Fruit fly (Drosophila melanogaster) whole organism, embryonic: ENCODE data around the gene Dh31.

Source experiments
- ATbp ChIP-seq: fragments of 200-800 bp; sonication (Bioruptor generic); optimal IDR thresholded peaks from 2 replicates; lab custom pipeline; 2017; ENCODE audit warnings: missing biosample characterization, mild to moderate bottlenecking, missing genetic modification characterization, missing genetic modification reagents
- Ada2b ChIP-seq: fragments of 200-800 bp; sonication (Bioruptor generic); IDR thresholded peaks from 2 replicates; pipeline ENCODE4 v1.3.6; 2022; ENCODE audit warnings: missing biosample characterization, missing genetic modification characterization
- Adf1 ChIP-seq: fragments of 200-800 bp; sonication (Bioruptor generic); IDR thresholded peaks from 2 replicates; pipeline ENCODE4 v1.3.6; 2022; ENCODE audit warnings: missing biosample characterization, missing genetic modification characterization
- Aef1 ChIP-seq: fragments of 200-800 bp; sonication (Bioruptor generic); IDR thresholded peaks from 3 replicates; pipeline ENCODE4 v1.3.6; 2022; ENCODE audit warnings: missing biosample characterization, missing genetic modification characterization
- BEAF-32 ChIP-seq: fragments of 200-800 bp; sonication (Bioruptor generic); optimal IDR thresholded peaks from 3 replicates; lab custom pipeline; 2017; ENCODE audit warnings: missing biosample characterization, missing genetic modification characterization, mild to moderate bottlenecking, moderate library complexity, missing genetic modification reagents
- C15 ChIP-seq: fragments of 200-800 bp; sonication (Bioruptor generic); IDR thresholded peaks from 3 replicates; pipeline ENCODE4 v1.3.6; 2022; ENCODE audit warnings: missing biosample characterization, missing genetic modification characterization
- CG10267 ChIP-seq: fragments of 200-800 bp; sonication (Bioruptor generic); optimal IDR thresholded peaks from 2 replicates; lab custom pipeline; 2018; ENCODE audit warnings: missing biosample characterization, mild to moderate bottlenecking, missing genetic modification characterization, moderate library complexity
- CG10431 ChIP-seq: fragments of 200-800 bp; sonication (Bioruptor generic); optimal IDR thresholded peaks from 3 replicates; lab custom pipeline; 2018; ENCODE audit warnings: missing biosample characterization, mild to moderate bottlenecking, missing genetic modification characterization
- CG10654 ChIP-seq: fragments of 200-800 bp; sonication (Bioruptor generic); optimal IDR thresholded peaks from 2 replicates; lab custom pipeline; 2016; ENCODE audit warnings: missing biosample characterization, missing genetic modification characterization
- CG11085 ChIP-seq: fragments of 200-800 bp; sonication (Bioruptor generic); IDR thresholded peaks from 2 replicates; pipeline ENCODE4 v1.3.6; 2022; ENCODE audit warnings: missing biosample characterization, missing genetic modification characterization
- CG11398 ChIP-seq: fragments of 200-800 bp; sonication (Bioruptor generic); optimal IDR thresholded peaks from 2 replicates; lab custom pipeline; 2016; ENCODE audit warnings: missing biosample characterization, missing genetic modification characterization
- CG13296 ChIP-seq: fragments of 200-800 bp; sonication (Bioruptor generic); optimal IDR thresholded peaks from 3 replicates; lab custom pipeline; 2018; ENCODE audit warnings: missing biosample characterization, mild to moderate bottlenecking, missing genetic modification characterization
- CG14710 ChIP-seq: fragments of 200-800 bp; sonication (Bioruptor generic); optimal IDR thresholded peaks from 3 replicates; lab custom pipeline; 2019; ENCODE audit warnings: missing biosample characterization, mild to moderate bottlenecking, missing genetic modification characterization, moderate library complexity
- CG15696 ChIP-seq: fragments of 200-800 bp; sonication (Bioruptor generic); optimal IDR thresholded peaks from 2 replicates; lab custom pipeline; 2019; ENCODE audit warnings: missing biosample characterization, mild to moderate bottlenecking, missing genetic modification characterization, moderate library complexity
- CG16815 ChIP-seq: fragments of 200-800 bp; sonication (Bioruptor generic); optimal IDR thresholded peaks from 3 replicates; lab custom pipeline; 2017; ENCODE audit warnings: missing biosample characterization, mild to moderate bottlenecking, missing genetic modification characterization
- CG17186 ChIP-seq: fragments of 200-800 bp; sonication (Bioruptor generic); optimal IDR thresholded peaks from 3 replicates; lab custom pipeline; 2017; ENCODE audit warnings: missing biosample characterization, missing genetic modification reagents, missing genetic modification characterization
- CG18262 ChIP-seq: fragments of 200-800 bp; optimal IDR thresholded peaks from 3 replicates; lab custom pipeline; 2019; ENCODE audit warnings: missing biosample characterization, mild to moderate bottlenecking, missing genetic modification characterization, moderate library complexity
- CG2889 ChIP-seq: fragments of 200-800 bp; sonication (Bioruptor generic); IDR thresholded peaks from 3 replicates; pipeline ENCODE4 v1.3.6; 2022; ENCODE audit warnings: missing biosample characterization, missing genetic modification characterization
- CG30431 ChIP-seq: fragments of 200-800 bp; sonication (Bioruptor generic); optimal IDR thresholded peaks from 2 replicates; lab custom pipeline; 2017; ENCODE audit warnings: missing biosample characterization, missing genetic modification characterization
- CG31388 ChIP-seq: fragments of 200-800 bp; sonication (Bioruptor generic); optimal IDR thresholded peaks from 2 replicates; lab custom pipeline; 2016; ENCODE audit warnings: missing biosample characterization, missing genetic modification characterization
- CG3407 ChIP-seq: fragments of 200-800 bp; sonication (Bioruptor generic); optimal IDR thresholded peaks from 2 replicates; lab custom pipeline; 2018; ENCODE audit warnings: missing biosample characterization, mild to moderate bottlenecking, missing genetic modification characterization
- CG4730 ChIP-seq: fragments of 200-800 bp; sonication (Bioruptor generic); IDR thresholded peaks from 2 replicates; pipeline ENCODE4 v1.3.6; 2022; ENCODE audit warnings: missing biosample characterization, missing genetic modification characterization
- CG5953 ChIP-seq: fragments of 200-800 bp; sonication (Bioruptor generic); IDR thresholded peaks from 2 replicates; pipeline ENCODE4 v1.3.6; 2022; ENCODE audit warnings: missing biosample characterization, missing genetic modification characterization
- CG7372 ChIP-seq: fragments of 200-800 bp; sonication (Bioruptor generic); IDR thresholded peaks from 2 replicates; pipeline ENCODE4 v1.3.6; 2022; ENCODE audit warnings: missing biosample characterization, missing genetic modification characterization
- CG8089 ChIP-seq: fragments of 200-800 bp; sonication (Bioruptor generic); optimal IDR thresholded peaks from 3 replicates; lab custom pipeline; 2016; ENCODE audit warnings: missing biosample characterization, missing genetic modification characterization
- CG9932 ChIP-seq: fragments of 200-800 bp; sonication (Bioruptor generic); IDR thresholded peaks from 2 replicates; pipeline ENCODE4 v1.3.6; 2022; ENCODE audit warnings: missing biosample characterization, missing genetic modification characterization
- Chrac-16 ChIP-seq: fragments of 200-800 bp; sonication (Bioruptor generic); optimal IDR thresholded peaks from 3 replicates; lab custom pipeline; 2016; ENCODE audit warnings: missing biosample characterization, missing genetic modification characterization
- D ChIP-seq, 2 experiments: fragments of 200-800 bp in 1 of 2; fragments of >200 bp in 1 of 2; sonication (Bioruptor generic) in 1 of 2; optimal IDR thresholded peaks; 2 replicates in 1 of 2; 3 replicates in 1 of 2; lab custom pipeline; 2017; ENCODE audit warnings: mild to moderate bottlenecking in 1 of 2, missing biosample characterization in 1 of 2, missing genetic modification characterization in 1 of 2, missing genetic modification reagents in 1 of 2
- Dfd ChIP-seq, 2 experiments: fragments of >200 bp; optimal IDR thresholded peaks; 2 replicates each; lab custom pipeline; 2017; ENCODE audit warnings: missing biosample characterization in 2 of 2, missing genetic modification characterization in 2 of 2
- Dip3 ChIP-seq: fragments of 200-800 bp; sonication (Bioruptor generic); optimal IDR thresholded peaks from 3 replicates; lab custom pipeline; 2016; ENCODE audit warnings: missing biosample characterization, missing genetic modification characterization
- H15 ChIP-seq: fragments of 200-800 bp; sonication (Bioruptor generic); IDR thresholded peaks from 3 replicates; pipeline ENCODE4 v1.3.6; 2022; ENCODE audit warnings: missing biosample characterization, missing genetic modification characterization
- HLH54F ChIP-seq: fragments of 200-800 bp; sonication (Bioruptor generic); optimal IDR thresholded peaks from 3 replicates; lab custom pipeline; 2016; ENCODE audit warnings: missing biosample characterization, missing genetic modification characterization
- Jarid2 ChIP-seq: fragments of 200-800 bp; sonication (Bioruptor generic); optimal IDR thresholded peaks from 3 replicates; lab custom pipeline; 2017; ENCODE audit warnings: mild to moderate bottlenecking, missing biosample characterization, missing genetic modification reagents, missing genetic modification characterization
- NC2α ChIP-seq: fragments of 200-800 bp; sonication (Bioruptor generic); optimal IDR thresholded peaks from 2 replicates; lab custom pipeline; 2016; ENCODE audit warnings: missing biosample characterization, missing genetic modification characterization
- Nf-YA ChIP-seq: fragments of 200-800 bp; sonication (Bioruptor generic); IDR thresholded peaks from 2 replicates; pipeline ENCODE4 v1.3.6; 2022; ENCODE audit warnings: missing biosample characterization, missing genetic modification characterization
- Usf ChIP-seq: fragments of 200-800 bp; sonication (Bioruptor generic); optimal IDR thresholded peaks from 2 replicates; lab custom pipeline; 2017; ENCODE audit warnings: missing genotype, missing biosample characterization, missing genetic modification characterization
- cad ChIP-seq: fragments of >200 bp; optimal IDR thresholded peaks from 2 replicates; lab custom pipeline; 2017; ENCODE audit warnings: missing biosample characterization, missing genetic modification characterization
- crp ChIP-seq, 2 experiments: fragments of 200-800 bp; sonication (Bioruptor generic); optimal IDR thresholded peaks; 2 replicates in 1 of 2; 3 replicates in 1 of 2; lab custom pipeline; 2017; ENCODE audit warnings: missing biosample characterization in 2 of 2, missing genetic modification characterization in 2 of 2, mild to moderate bottlenecking in 1 of 2, moderate library complexity in 1 of 2
- danr ChIP-seq: fragments of 200-800 bp; sonication (Bioruptor generic); IDR thresholded peaks from 2 replicates; pipeline ENCODE4 v1.3.6; 2022; ENCODE audit warnings: missing biosample characterization, missing genetic modification characterization
- dysf ChIP-seq: fragments of 200-800 bp; sonication (Bioruptor generic); IDR thresholded peaks from 3 replicates; pipeline ENCODE4 v1.3.6; 2022; ENCODE audit warnings: missing biosample characterization, missing genetic modification characterization
- ems ChIP-seq: fragments of 200-800 bp; sonication (Bioruptor generic); optimal IDR thresholded peaks from 3 replicates; lab custom pipeline; 2016; ENCODE audit warnings: missing biosample characterization, missing genetic modification characterization
- fru ChIP-seq: fragments of >200 bp; optimal IDR thresholded peaks from 2 replicates; lab custom pipeline; 2017
- insv ChIP-seq, 2 experiments: fragments of 200-800 bp; sonication (Bioruptor generic); optimal IDR thresholded peaks; 3 replicates each; lab custom pipeline; 2016 to 2018; ENCODE audit warnings: missing biosample characterization in 2 of 2, missing genetic modification characterization in 2 of 2
- jing ChIP-seq: fragments of 200-800 bp; sonication (Bioruptor generic); optimal IDR thresholded peaks from 2 replicates; lab custom pipeline; 2018; ENCODE audit warnings: missing biosample characterization, mild to moderate bottlenecking, missing genetic modification characterization
- kay ChIP-seq: fragments of 200-800 bp; sonication (Bioruptor generic); optimal IDR thresholded peaks from 2 replicates; lab custom pipeline; 2016; ENCODE audit warnings: missing biosample characterization, missing genetic modification characterization
- nerfin-2 ChIP-seq: fragments of 200-800 bp; sonication (Bioruptor generic); IDR thresholded peaks from 2 replicates; pipeline ENCODE4 v1.3.6; 2022; ENCODE audit warnings: missing biosample characterization, missing genetic modification characterization; ENCODE audit not compliant: partially characterized antibody
- peb ChIP-seq: fragments of 200-800 bp; sonication (Bioruptor generic); IDR thresholded peaks from 2 replicates; pipeline ENCODE4 v1.3.6; 2022; ENCODE audit warnings: missing biosample characterization, missing genetic modification characterization
- slou ChIP-seq: fragments of 200-800 bp; sonication (Bioruptor generic); optimal IDR thresholded peaks from 3 replicates; lab custom pipeline; 2016; ENCODE audit warnings: missing biosample characterization, missing genetic modification characterization
- sqz ChIP-seq: fragments of 200-800 bp; sonication (Bioruptor generic); optimal IDR thresholded peaks from 3 replicates; lab custom pipeline; 2018; ENCODE audit warnings: missing biosample characterization, mild to moderate bottlenecking, missing genetic modification characterization
- stc ChIP-seq: fragments of 200-800 bp; sonication (Bioruptor generic); IDR thresholded peaks from 2 replicates; pipeline ENCODE4 v1.3.6; 2022; ENCODE audit warnings: missing biosample characterization, missing genetic modification characterization
- usp ChIP-seq: fragments of >200 bp; optimal IDR thresholded peaks from 2 replicates; lab custom pipeline; 2017; ENCODE audit warnings: missing biosample characterization, missing genetic modification characterization
- zf30C ChIP-seq: fragments of 200-800 bp; sonication (Bioruptor generic); optimal IDR thresholded peaks from 3 replicates; lab custom pipeline; 2018; ENCODE audit warnings: missing biosample characterization, mild to moderate bottlenecking, missing genetic modification characterization

Dh31 gene

DNA sequence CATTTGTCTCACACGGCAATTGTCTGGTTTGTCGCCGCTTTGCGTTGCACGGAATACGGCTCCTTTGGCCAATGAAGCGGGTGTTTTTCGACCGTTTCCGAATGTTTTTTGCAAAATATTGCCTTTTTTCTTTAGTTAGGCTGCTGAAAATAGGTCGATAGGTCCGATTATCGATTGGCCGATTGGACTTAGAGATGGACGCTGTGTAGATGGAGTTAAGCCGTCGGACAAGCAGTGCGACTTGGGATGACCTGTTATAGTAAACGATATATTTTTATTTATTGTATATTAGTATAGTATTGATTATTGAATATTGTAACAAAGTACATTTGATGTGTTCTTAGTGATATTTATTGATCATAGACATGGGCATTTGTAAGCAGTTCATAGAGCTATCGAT is 21.7 kb upstream of the Dh31 start, which contains the start of the genes lmgA and lmgB (continued):
- TF ChIP-seq BEAF-32 (GFP tag; lab: Kevin White, UChicago) (peak; percentile 87), Ada2b (GFP tag; lab: Robert Waterston, UW) (0 out of 2 replicates have a peak, but pooled peaks have one; percentile 17), Dfd (GFP tag; optimal IDR thresholded peaks at IDR 0.05; lab: Kevin White, UChicago) (peak in 1 of 2 experiments; percentile 4), CG10431 (GFP tag; lab: Kevin White, UChicago) (no peak), CG3407 (no peak), CG11398 (no peak), zf30C (GFP tag; lab: Kevin White, UChicago) (no peak), CG30431 (GFP tag; lab: Kevin White, UChicago) (no peak), CG31388 (GFP tag; lab: Kevin White, UChicago) (no peak), CG18262 (tag; lab: Kevin White, UChicago) (peak; percentile 28), CG11085 (GFP tag; lab: Robert Waterston, UW) (0 out of 2 replicates have a peak, but pooled peaks have one; percentile 9), dysf (GFP tag; lab: Robert Waterston, UW) (peak; percentile 17; the same call in 1 of the 3 replicates), CG2889 (GFP tag; lab: Robert Waterston, UW) (no peak), D (optimal IDR thresholded peaks at IDR 0.05; lab: Kevin White, UChicago) (no peak), D (GFP tag; optimal IDR thresholded peaks at IDR 0.05; lab: Kevin White, UChicago) (no peak), sqz (no peak), crp (GFP tag; optimal IDR thresholded peaks at IDR 0.05; lab: Kevin White, UChicago) (peak in 1 of 2 experiments; percentile 48), CG16815 (no peak), CG9932 (GFP tag; lab: Robert Waterston, UW) (peak; percentile 76), stc (GFP tag; lab: Robert Waterston, UW) (no peak), Nf-YA (GFP tag; lab: Robert Waterston, UW) (no peak), peb (GFP tag; lab: Robert Waterston, UW) (no peak), ATbp (GFP tag; lab: Kevin White, UChicago) (no peak), CG10267 (tag; lab: Kevin White, UChicago) (peak; percentile 68), CG17186 (GFP tag; lab: Kevin White, UChicago) (no peak), danr (GFP tag; lab: Robert Waterston, UW) (no peak), CG8089 (GFP tag; lab: Kevin White, UChicago) (no peak), Dip3 (no peak), Adf1 (GFP tag; lab: Robert Waterston, UW) (no peak), nerfin-2 (GFP tag; lab: Robert Waterston, UW) (peak; percentile 91), CG13296 (GFP tag; lab: Kevin White, UChicago) (no peak), Aef1 (GFP tag; lab: Robert Waterston, UW) (no peak; the same call in 2 of the 3 replicates), HLH54F (GFP tag; lab: Kevin White, UChicago) (peak; percentile 23), CG5953 (GFP tag; lab: Robert Waterston, UW) (no peak), CG15696 (tag; lab: Kevin White, UChicago) (peak; percentile 16), usp (no peak), Jarid2 (GFP tag; lab: Kevin White, UChicago) (no peak), CG7372 (GFP tag; lab: Robert Waterston, UW) (no peak), H15 (GFP tag; lab: Robert Waterston, UW) (peak; percentile 24; the same call in 1 of the 3 replicates), CG4730 (GFP tag; lab: Robert Waterston, UW) (no peak), NC2α (GFP tag; lab: Kevin White, UChicago) (no peak), CG14710 (tag; lab: Kevin White, UChicago) (peak; percentile 77), slou (GFP tag; lab: Kevin White, UChicago) (peak; percentile 1), CG10654 (peak; percentile 60), C15 (GFP tag; lab: Robert Waterston, UW) (no peak), insv (GFP tag; optimal IDR thresholded peaks at IDR 0.05; lab: Kevin White, UChicago) (no peak), ems (no peak), jing (GFP tag; lab: Kevin White, UChicago) (no peak), cad (GFP tag; lab: Kevin White, UChicago) (no peak), Usf (GFP tag; lab: Kevin White, UChicago) (no peak), kay (no peak), Chrac-16 (peak; percentile 41), fru (lab: Kevin White, UChicago) (no peak)
